Worm (Caenorhabditis elegans): Measurements from ENCODE around the gene coq-2.

The coq-2 gene

DNA sequence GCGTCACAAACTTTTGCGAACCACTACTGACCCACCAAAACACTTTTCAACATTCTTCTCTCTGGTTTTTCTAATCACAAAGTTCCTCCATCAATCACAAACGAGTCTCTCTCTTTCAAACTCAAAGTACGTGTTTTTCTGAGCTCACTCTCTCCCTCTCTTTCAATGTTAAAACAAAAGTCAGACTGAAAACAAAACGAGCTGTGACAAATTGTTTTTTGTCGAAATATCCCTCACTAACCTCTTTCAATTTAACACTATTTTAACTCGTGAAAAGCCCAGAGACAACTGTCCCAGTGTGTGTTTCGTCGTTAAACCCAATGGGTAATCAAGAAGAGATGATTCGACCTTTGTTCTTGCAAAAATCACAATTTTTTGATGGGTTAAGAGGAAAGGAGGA is 52.3 kb downstream of the coq-2 start (continued):
- TF ChIP-seq blmp-1 (tag; optimal IDR thresholded peaks at IDR 0.05) = no peak

Data from whole organism, L1 larva.